Fruit fly (Drosophila melanogaster) whole organism: ENCODE results near the gene Mkrn1.

Experiments
- CG8478 ChIP-seq: fragments of >200 bp; optimal IDR thresholded peaks from 2 replicates; lab custom pipeline; 2018; ENCODE audit warnings: inconsistent platforms
- Dll ChIP-seq: fragments of >200 bp; optimal IDR thresholded peaks from 2 replicates; lab custom pipeline; 2017
- EcR ChIP-seq, 2 experiments: fragments of >200 bp; optimal IDR thresholded peaks; 2 replicates each; lab custom pipeline; 2017; ENCODE audit warnings: missing biosample characterization in 2 of 2, missing genetic modification characterization in 2 of 2, missing genetic modification reagents in 2 of 2
- pan ChIP-seq: fragments of >200 bp; optimal IDR thresholded peaks from 2 replicates; lab custom pipeline; 2017
- psq ChIP-seq: fragments of >200 bp; optimal IDR thresholded peaks from 2 replicates; lab custom pipeline; 2017
- usp ChIP-seq: fragments of >200 bp; optimal IDR thresholded peaks from 2 replicates; lab custom pipeline; 2017; ENCODE audit warnings: missing biosample characterization, missing genetic modification characterization, mixed read lengths

Mkrn1 gene

dm6 chr3L:21490486-21490885 lies 43.0 kb downstream of the Mkrn1 start, which contains the start of gene Neu2:
Neu2 (minus strand) TSS chr3L:21490586.
- no peak for TF ChIP-seq usp (GFP tag; lab: Kevin White, UChicago)
- TF ChIP-seq pan, result no peak
- no peak for TF ChIP-seq CG8478
- no peak for TF ChIP-seq Dll (lab: Kevin White, UChicago)
- no peak for TF ChIP-seq EcR (GFP tag; optimal IDR thresholded peaks at IDR 0.05; lab: Kevin White, UChicago)
- no peak for TF ChIP-seq psq

dm6 chr3L:21483837-21484236 lies 49.7 kb downstream of the Mkrn1 start:
- TF ChIP-seq psq (no peak), EcR (GFP tag; optimal IDR thresholded peaks at IDR 0.05; lab: Kevin White, UChicago) (no peak), Dll (lab: Kevin White, UChicago) (no peak), usp (GFP tag; lab: Kevin White, UChicago) (no peak)

dm6 chr3L:21482100-21482499 lies 51.4 kb downstream of the Mkrn1 start:
- TF ChIP-seq usp (GFP tag; lab: Kevin White, UChicago), result no peak
- TF ChIP-seq CG8478, result no peak
- TF ChIP-seq Dll (lab: Kevin White, UChicago), result no peak
- no peak for TF ChIP-seq EcR (GFP tag; optimal IDR thresholded peaks at IDR 0.05; lab: Kevin White, UChicago)
- TF ChIP-seq pan, result no peak
- no peak for TF ChIP-seq psq
